Worm (Caenorhabditis elegans) whole organism, late embryonic: Measurements from ENCODE around the gene gcna-1.

Experiments used
- C08G9.2 ChIP-seq: sonication (generic microtip); optimal IDR thresholded peaks from 2 replicates; lab custom pipeline; 2016; ENCODE audit warnings: mild to moderate bottlenecking, missing genetic modification characterization, moderate library complexity, missing compliant biosample characterization
- F13H6.1 ChIP-seq: sonication (generic microtip); optimal IDR thresholded peaks from 2 replicates; lab custom pipeline; 2016; ENCODE audit warnings: missing genetic modification characterization, missing compliant biosample characterization
- K09A11.1 ChIP-seq: sonication (generic microtip); optimal IDR thresholded peaks from 2 replicates; lab custom pipeline; 2017; ENCODE audit warnings: antibody characterized with exemption, mild to moderate bottlenecking, missing genetic modification characterization, missing compliant biosample characterization; ENCODE audit not compliant: insufficient read depth
- T23F11.4 ChIP-seq: fragments of 200-800 bp; sonication (Bioruptor generic); optimal IDR thresholded peaks from 2 replicates; lab custom pipeline; 2018; ENCODE audit warnings: mild to moderate bottlenecking, missing genetic modification characterization, missing compliant biosample characterization
- ahr-1 ChIP-seq: sonication (generic microtip); optimal IDR thresholded peaks from 2 replicates; lab custom pipeline; 2016; ENCODE audit warnings: missing genetic modification characterization, missing compliant biosample characterization
- ama-1 ChIP-seq: fragments of 150-350 bp; optimal IDR thresholded peaks from 2 replicates; lab custom pipeline; 2014
- ceh-14 ChIP-seq: sonication (generic microtip); optimal IDR thresholded peaks from 2 replicates; lab custom pipeline; 2016; ENCODE audit warnings: missing genotype, missing genetic modification characterization, missing compliant biosample characterization
- ceh-18 ChIP-seq: sonication (generic microtip); optimal IDR thresholded peaks from 2 replicates; lab custom pipeline; 2016; ENCODE audit warnings: missing genetic modification characterization, missing compliant biosample characterization
- ceh-2 ChIP-seq: sonication (generic microtip); optimal IDR thresholded peaks from 2 replicates; lab custom pipeline; 2016; ENCODE audit warnings: missing genotype, missing genetic modification characterization, missing compliant biosample characterization
- ceh-22 ChIP-seq: sonication (generic microtip); optimal IDR thresholded peaks from 2 replicates; lab custom pipeline; 2017; ENCODE audit warnings: missing biosample characterization, missing genetic modification characterization
- ceh-30 ChIP-seq: fragments of 150-350 bp; optimal IDR thresholded peaks from 2 replicates; lab custom pipeline; 2014; ENCODE audit warnings: missing biosample characterization, missing genetic modification characterization
- ceh-31 ChIP-seq: sonication (generic microtip); optimal IDR thresholded peaks from 2 replicates; lab custom pipeline; 2016; ENCODE audit warnings: missing genetic modification characterization, missing compliant biosample characterization
- ceh-34 ChIP-seq: sonication (generic microtip); optimal IDR thresholded peaks from 2 replicates; lab custom pipeline; 2016; ENCODE audit warnings: mild to moderate bottlenecking, missing genetic modification characterization, missing compliant biosample characterization
- ceh-45 ChIP-seq: fragments of 200-800 bp; sonication (Bioruptor generic); IDR thresholded peaks from 2 replicates; pipeline ENCODE4 v1.3.6; 2022; ENCODE audit warnings: missing genetic modification reagents, missing genetic modification characterization, missing compliant biosample characterization
- ceh-48 ChIP-seq: sonication (generic microtip); optimal IDR thresholded peaks from 2 replicates; lab custom pipeline; 2016; ENCODE audit warnings: missing genetic modification characterization, inconsistent platforms, missing compliant biosample characterization
- ceh-6 ChIP-seq: fragments of 200-800 bp; sonication (Bioruptor generic); optimal IDR thresholded peaks from 2 replicates; lab custom pipeline; 2018; ENCODE audit warnings: mild to moderate bottlenecking, missing genetic modification characterization, missing compliant biosample characterization
- ceh-9 ChIP-seq: sonication (generic microtip); optimal IDR thresholded peaks from 2 replicates; lab custom pipeline; 2016; ENCODE audit warnings: mild to moderate bottlenecking, missing genetic modification characterization, inconsistent platforms, missing compliant biosample characterization
- dve-1 ChIP-seq: sonication (generic microtip); optimal IDR thresholded peaks from 2 replicates; lab custom pipeline; 2017; ENCODE audit warnings: antibody characterized with exemption, mild to moderate bottlenecking, missing genetic modification characterization, missing compliant biosample characterization
- elt-2 ChIP-seq: sonication (generic microtip); optimal IDR thresholded peaks from 2 replicates; lab custom pipeline; 2016; ENCODE audit warnings: missing genetic modification reagents, missing genetic modification characterization, missing compliant biosample characterization
- elt-4 ChIP-seq: sonication (generic microtip); optimal IDR thresholded peaks from 2 replicates; lab custom pipeline; 2016; ENCODE audit warnings: missing genetic modification characterization, missing compliant biosample characterization
- ets-4 ChIP-seq: sonication (generic microtip); optimal IDR thresholded peaks from 2 replicates; lab custom pipeline; 2016; ENCODE audit warnings: missing genetic modification characterization, missing compliant biosample characterization
- fax-1 ChIP-seq: sonication (generic microtip); optimal IDR thresholded peaks from 2 replicates; lab custom pipeline; 2016; ENCODE audit warnings: missing genotype, missing genetic modification characterization, missing compliant biosample characterization
- fkh-10 ChIP-seq: fragments of 150-350 bp; optimal IDR thresholded peaks from 2 replicates; lab custom pipeline; 2014; ENCODE audit warnings: missing biosample characterization, missing genetic modification reagents, missing genetic modification characterization
- hlh-15 ChIP-seq: sonication (generic microtip); optimal IDR thresholded peaks from 2 replicates; lab custom pipeline; 2016; ENCODE audit warnings: missing genetic modification characterization, missing compliant biosample characterization
- hlh-30 ChIP-seq: sonication (generic microtip); optimal IDR thresholded peaks from 2 replicates; lab custom pipeline; 2017; ENCODE audit warnings: antibody characterized with exemption, missing genetic modification characterization, missing compliant biosample characterization; ENCODE audit not compliant: insufficient read depth
- hlh-6 ChIP-seq: sonication (generic microtip); optimal IDR thresholded peaks from 2 replicates; lab custom pipeline; 2016; ENCODE audit warnings: missing genotype, missing genetic modification characterization, missing compliant biosample characterization
- hlh-8 ChIP-seq: sonication (generic microtip); optimal IDR thresholded peaks from 2 replicates; lab custom pipeline; 2016; ENCODE audit warnings: missing genotype, missing genetic modification characterization, missing compliant biosample characterization
- lim-6 ChIP-seq: sonication (generic microtip); optimal IDR thresholded peaks from 2 replicates; lab custom pipeline; 2016; ENCODE audit warnings: missing genetic modification characterization, missing compliant biosample characterization
- mec-3 ChIP-seq: sonication (generic microtip); optimal IDR thresholded peaks from 2 replicates; lab custom pipeline; 2016; ENCODE audit warnings: borderline replicate concordance, missing genetic modification characterization, missing compliant biosample characterization
- nfya-1 ChIP-seq: sonication (generic microtip); optimal IDR thresholded peaks from 2 replicates; lab custom pipeline; 2017; ENCODE audit warnings: missing genetic modification characterization, mild to moderate bottlenecking, missing compliant biosample characterization, antibody characterized with exemption, moderate library complexity
- nhr-232 ChIP-seq: sonication (generic microtip); optimal IDR thresholded peaks from 2 replicates; lab custom pipeline; 2016; ENCODE audit warnings: missing genetic modification characterization, missing compliant biosample characterization
- ref-2 ChIP-seq: sonication (generic microtip); optimal IDR thresholded peaks from 2 replicates; lab custom pipeline; 2016; ENCODE audit warnings: missing genetic modification characterization, missing compliant biosample characterization
- rnt-1 ChIP-seq: sonication (generic microtip); optimal IDR thresholded peaks from 2 replicates; lab custom pipeline; 2016; ENCODE audit warnings: missing genetic modification characterization, missing compliant biosample characterization
- sox-2 ChIP-seq: fragments of 200-800 bp; sonication (Bioruptor generic); IDR thresholded peaks from 2 replicates; pipeline ENCODE4 v1.3.6; 2022; ENCODE audit warnings: missing genetic modification reagents, missing genetic modification characterization, missing compliant biosample characterization
- tbx-2 ChIP-seq: sonication (generic microtip); optimal IDR thresholded peaks from 2 replicates; lab custom pipeline; 2016; ENCODE audit warnings: missing genetic modification characterization, missing compliant biosample characterization
- tbx-7 ChIP-seq: sonication (generic microtip); optimal IDR thresholded peaks from 2 replicates; lab custom pipeline; 2016; ENCODE audit warnings: missing genotype, missing genetic modification characterization, missing compliant biosample characterization
- unc-42 ChIP-seq: sonication (generic microtip); optimal IDR thresholded peaks from 2 replicates; lab custom pipeline; 2016; ENCODE audit warnings: missing genotype, missing genetic modification characterization, missing compliant biosample characterization
- unc-55 ChIP-seq: sonication (generic microtip); optimal IDR thresholded peaks from 2 replicates; lab custom pipeline; 2017; ENCODE audit warnings: missing biosample characterization, missing genetic modification reagents, missing genetic modification characterization
- unc-86 ChIP-seq: sonication (generic microtip); optimal IDR thresholded peaks from 2 replicates; lab custom pipeline; 2016; ENCODE audit warnings: missing genetic modification characterization, missing compliant biosample characterization
- zip-5 ChIP-seq: sonication (generic microtip); optimal IDR thresholded peaks from 2 replicates; lab custom pipeline; 2016; ENCODE audit warnings: missing genetic modification characterization, missing compliant biosample characterization

The gcna-1 gene

DNA sequence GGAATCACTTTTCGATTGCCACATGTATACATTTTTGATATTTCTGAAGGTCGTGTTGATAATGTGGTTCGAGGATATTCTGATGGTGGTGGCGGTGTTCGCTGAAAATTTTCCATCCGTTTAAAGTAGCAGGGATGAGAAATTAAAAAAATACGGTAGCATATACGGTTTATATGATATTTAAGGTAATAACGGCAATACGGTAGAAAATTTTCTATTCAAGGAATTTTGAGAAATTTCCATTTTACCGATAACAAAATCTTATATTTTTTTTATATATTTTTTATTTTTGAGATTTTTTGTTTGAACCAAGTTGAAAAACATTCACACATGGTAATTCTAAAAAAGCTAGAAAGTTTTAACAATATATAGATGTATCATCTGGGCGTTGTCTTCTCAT, 21.6 kb upstream of the gcna-1 start, which contains the start of gene ZK328.6:
Gene ZK328.6 (minus strand): TSS at position 101 of the 400 bp plus-strand sequence.
- TF ChIP-seq unc-42 (tag; lab: Kevin White, UChicago) (no peak), C08G9.2 (no peak), ceh-48 (tag; lab: Kevin White, UChicago) (no peak), ahr-1 (no peak), ref-2 (no peak), ceh-22 (tag; lab: Kevin White, UChicago) (no peak), tbx-7 (tag; lab: Kevin White, UChicago) (no peak)
- TF ChIP-seq, all 69 proteins: peak for 0

DNA sequence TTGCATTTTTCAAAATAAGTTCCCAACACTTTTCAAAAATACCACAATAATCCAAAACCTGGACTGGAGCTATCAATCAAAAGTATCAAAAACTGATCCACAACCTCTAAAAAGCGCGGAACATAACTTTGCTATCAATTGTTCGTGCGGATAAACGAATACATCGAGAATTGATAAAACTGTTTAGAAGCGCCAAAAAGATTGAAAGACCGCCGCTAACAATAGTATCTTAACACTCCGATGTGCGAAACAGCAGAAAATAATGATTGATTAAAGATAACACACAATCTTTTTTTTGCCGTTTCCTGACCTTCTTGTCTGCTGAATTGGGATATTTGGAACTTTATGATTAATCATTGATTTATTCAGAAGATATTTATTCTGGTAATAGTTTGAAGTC, 19.5 kb upstream of the gcna-1 start, which contains the start of gene tbx-7:
Gene tbx-7 (minus strand): TSS at position 101 of the 400 bp plus-strand sequence.
- TF ChIP-seq ceh-9 (no peak), ceh-45 (no peak), fax-1 (no peak)

DNA sequence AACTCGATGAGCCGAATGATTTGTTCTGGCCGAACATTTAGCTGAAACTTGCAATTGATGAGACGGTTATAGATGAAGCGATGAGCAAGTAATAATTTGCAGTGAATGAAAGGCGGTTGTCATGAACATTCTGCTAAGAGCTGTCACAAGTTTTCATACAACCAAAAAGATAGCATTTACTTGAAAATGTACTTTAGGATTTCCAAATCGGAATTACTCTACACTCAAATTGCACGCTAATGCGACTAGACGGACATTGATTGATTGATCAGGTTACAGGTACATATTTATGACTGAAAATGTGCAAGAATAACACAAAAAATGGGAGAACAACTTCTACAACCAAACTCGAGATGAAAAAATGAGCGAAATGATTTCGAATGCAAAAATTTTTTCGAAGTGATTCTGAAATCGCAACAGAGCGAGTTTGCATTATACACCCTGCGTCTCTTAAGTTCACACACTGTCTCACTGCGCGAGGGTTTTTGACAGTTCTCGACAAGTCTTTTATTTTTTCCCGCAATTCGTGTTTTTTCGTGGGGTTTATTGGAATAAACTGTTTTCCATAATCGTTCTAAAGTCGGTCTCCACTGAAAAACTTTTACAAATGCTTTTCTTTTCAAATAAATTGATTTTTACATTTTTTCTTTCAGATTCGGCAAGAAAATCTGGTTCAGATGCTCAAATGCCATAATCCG, 10.8 kb upstream of the gcna-1 start, which contains the start of the genes npp-10 and cyk-3:
Gene npp-10 (minus strand): TSS at position 51 of the 698 bp plus-strand sequence.
Gene cyk-3 (plus strand): TSS at position 648 of the 698 bp plus-strand sequence.
- TF ChIP-seq unc-55 (GFP tag; lab: Kevin White, UChicago) (peak; percentile 64), elt-2 (tag; lab: Kevin White, UChicago) (no peak)

DNA sequence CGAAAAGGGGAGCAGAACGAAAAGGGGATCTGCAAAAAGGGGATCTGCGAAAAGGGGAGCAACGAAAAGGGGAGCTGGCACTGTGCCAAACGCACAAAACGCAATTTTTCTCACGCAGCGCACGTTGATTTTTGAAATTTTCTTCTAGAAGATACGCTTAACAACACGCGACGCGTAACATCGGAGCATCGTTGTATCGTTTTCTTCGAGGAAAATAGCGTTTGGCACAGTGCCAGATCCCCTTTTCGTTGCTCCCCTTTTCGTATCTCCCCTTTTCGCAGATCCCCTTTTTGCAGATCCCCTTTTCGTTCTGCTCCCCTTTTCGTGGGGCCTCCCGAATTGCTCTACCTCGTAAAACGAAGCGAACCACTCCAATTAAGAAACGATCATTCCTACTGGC, 4.1 kb upstream of the gcna-1 start:
- peak; percentile 69 for TF ChIP-seq lim-6
- peak; percentile 3 for TF ChIP-seq ceh-34 (tag; lab: Kevin White, UChicago)
- peak; percentile 26 for TF ChIP-seq hlh-8 (tag; lab: Kevin White, UChicago)
- TF ChIP-seq ets-4: peak; percentile 85
- TF ChIP-seq fax-1: peak; percentile 62
- peak; percentile 33 for TF ChIP-seq unc-42 (tag; lab: Kevin White, UChicago)
- peak; percentile 63 for TF ChIP-seq mec-3 (tag; lab: Kevin White, UChicago)
- TF ChIP-seq ceh-31 (tag; lab: Kevin White, UChicago): peak; percentile 93
- TF ChIP-seq tbx-2 (tag; lab: Kevin White, UChicago): peak; percentile 76
- TF ChIP-seq C08G9.2: peak; percentile 72
- peak; percentile 3 for TF ChIP-seq zip-5 (tag; lab: Kevin White, UChicago)
- peak; percentile 13 for TF ChIP-seq ceh-18 (tag; lab: Kevin White, UChicago)
- peak; percentile 43 for TF ChIP-seq ceh-2 (tag; lab: Kevin White, UChicago)
- TF ChIP-seq ceh-14 (tag; lab: Kevin White, UChicago): peak; percentile 86
- TF ChIP-seq F13H6.1 (tag; lab: Kevin White, UChicago): peak; percentile 50
- peak; percentile 73 for TF ChIP-seq ref-2
- peak; percentile 38 for TF ChIP-seq hlh-6 (tag; lab: Kevin White, UChicago)
- peak; percentile 48 for TF ChIP-seq rnt-1 (tag; lab: Kevin White, UChicago)
- TF ChIP-seq, all 69 proteins: peak for 18; not testable (repeated sequence) for 51

DNA sequence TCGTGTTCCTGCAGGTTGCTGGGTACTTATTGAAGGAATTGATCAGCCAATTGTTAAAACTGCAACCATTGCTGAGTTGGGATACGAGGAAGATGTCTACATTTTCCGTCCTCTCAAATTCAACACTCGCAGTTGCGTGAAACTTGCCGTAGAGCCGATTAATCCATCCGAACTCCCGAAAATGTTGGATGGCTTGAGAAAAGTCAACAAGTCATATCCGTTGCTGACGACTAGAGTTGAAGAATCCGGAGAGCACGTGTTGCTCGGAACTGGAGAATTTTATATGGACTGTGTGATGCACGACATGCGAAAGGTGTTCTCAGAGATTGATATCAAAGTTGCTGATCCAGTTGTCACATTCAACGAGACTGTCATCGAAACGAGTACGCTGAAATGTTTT, 2.4 kb upstream of the gcna-1 start:
- TF ChIP-seq fkh-10 (no peak), ceh-31 (tag; lab: Kevin White, UChicago) (no peak), nfya-1 (tag; lab: Kevin White, UChicago) (no peak), unc-42 (tag; lab: Kevin White, UChicago) (no peak), ceh-30 (tag; lab: Kevin White, UChicago) (no peak)
- TF ChIP-seq, all 69 proteins: peak for 0

DNA sequence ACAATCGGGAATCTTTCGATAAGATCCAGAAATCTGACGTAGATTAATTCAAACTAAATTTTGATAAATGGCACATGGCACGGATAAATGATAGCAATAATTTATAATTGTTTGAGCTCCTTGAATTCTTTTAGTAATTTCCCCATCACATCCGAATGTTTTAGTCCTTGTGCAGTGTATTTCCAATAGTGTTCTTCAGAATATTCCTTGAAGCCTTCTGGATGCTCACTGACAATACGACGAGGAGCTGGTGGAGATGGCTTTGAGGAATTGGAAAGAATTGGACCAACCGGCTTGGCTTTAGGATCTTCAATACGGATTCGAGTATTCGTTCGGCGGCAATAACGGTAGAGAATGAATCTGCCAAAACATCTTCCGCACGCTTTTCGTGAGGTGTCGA, 2.4 kb downstream of the gcna-1 start:
- TF ChIP-seq hlh-15 (tag; lab: Kevin White, UChicago): no peak
- no peak for TF ChIP-seq elt-2 (tag; lab: Kevin White, UChicago)
- TF ChIP-seq elt-4: no peak
- TF ChIP-seq ceh-6 (GFP tag; lab: Kevin White, UChicago): no peak
- TF ChIP-seq sox-2: no peak
- TF ChIP-seq ahr-1: no peak
- TF ChIP-seq unc-86 (tag; lab: Kevin White, UChicago): no peak
- TF ChIP-seq mec-3 (tag; lab: Kevin White, UChicago): no peak
- TF ChIP-seq zip-5 (tag; lab: Kevin White, UChicago): no peak
- TF ChIP-seq T23F11.4 (GFP tag; lab: Kevin White, UChicago): no peak
- no peak for TF ChIP-seq K09A11.1 (tag; lab: Kevin White, UChicago)
- no peak for TF ChIP-seq nhr-232 (tag; lab: Kevin White, UChicago)
- TF ChIP-seq hlh-30 (tag; lab: Kevin White, UChicago): no peak
- no peak for TF ChIP-seq dve-1 (tag; lab: Kevin White, UChicago)
- no peak for TF ChIP-seq tbx-2 (tag; lab: Kevin White, UChicago)
- TF ChIP-seq ama-1: no peak
